Fruit fly (Drosophila melanogaster): ENCODE data around the gene Adk2.

dm6 chr3L:13015823-13016465 is 6.5 kb downstream of the Adk2 start, which contains the start of gene CG11267:
- TF ChIP-seq br (GFP tag; optimal IDR thresholded peaks at IDR 0.05), result peak; percentile 68
- TF ChIP-seq Abd-B (GFP tag; optimal IDR thresholded peaks at IDR 0.05), result no peak
- TF ChIP-seq psq (GFP tag; optimal IDR thresholded peaks at IDR 0.05), result peak; percentile 46
- TF ChIP-seq dsf (GFP tag; optimal IDR thresholded peaks at IDR 0.05; ENCODE audit: borderline replicate concordance), result no peak
- TF ChIP-seq lola (GFP tag; optimal IDR thresholded peaks at IDR 0.05), result no peak
- TF ChIP-seq usp (GFP tag; optimal IDR thresholded peaks at IDR 0.05), result no peak
- peak; percentile 70 for TF ChIP-seq rgr (GFP tag; optimal IDR thresholded peaks at IDR 0.05)
- TF ChIP-seq Hnf4 (GFP tag; optimal IDR thresholded peaks at IDR 0.05), result peak; percentile 79
- no peak for TF ChIP-seq pan (optimal IDR thresholded peaks at IDR 0.05)
- TF ChIP-seq tai (GFP tag; optimal IDR thresholded peaks at IDR 0.05), result peak; percentile 65
- TF ChIP-seq h (GFP tag; optimal IDR thresholded peaks at IDR 0.05), result peak; percentile 77
- no peak for TF ChIP-seq Rel (GFP tag; optimal IDR thresholded peaks at IDR 0.05)
- TF ChIP-seq Rel (tag; optimal IDR thresholded peaks at IDR 0.05), result peak; percentile 41
- peak; percentile 70 for TF ChIP-seq fru (GFP tag; optimal IDR thresholded peaks at IDR 0.05)
- peak; percentile 60 for TF ChIP-seq sage (GFP tag; optimal IDR thresholded peaks at IDR 0.05)
